Worm (Caenorhabditis elegans) whole organism, L4/young adult: Measurements from ENCODE around the gene F08D12.4.

Experiments
- W03F9.2 ChIP-seq: fragments of 150-350 bp; optimal IDR thresholded peaks from 2 replicates; lab custom pipeline; 2014; ENCODE audit warnings: missing biosample characterization, missing genetic modification characterization
- dao-5 ChIP-seq: sonication (generic microtip); optimal IDR thresholded peaks from 2 replicates; lab custom pipeline; 2016; ENCODE audit warnings: missing genotype, missing genetic modification characterization, moderate library complexity, missing compliant biosample characterization

DNA sequence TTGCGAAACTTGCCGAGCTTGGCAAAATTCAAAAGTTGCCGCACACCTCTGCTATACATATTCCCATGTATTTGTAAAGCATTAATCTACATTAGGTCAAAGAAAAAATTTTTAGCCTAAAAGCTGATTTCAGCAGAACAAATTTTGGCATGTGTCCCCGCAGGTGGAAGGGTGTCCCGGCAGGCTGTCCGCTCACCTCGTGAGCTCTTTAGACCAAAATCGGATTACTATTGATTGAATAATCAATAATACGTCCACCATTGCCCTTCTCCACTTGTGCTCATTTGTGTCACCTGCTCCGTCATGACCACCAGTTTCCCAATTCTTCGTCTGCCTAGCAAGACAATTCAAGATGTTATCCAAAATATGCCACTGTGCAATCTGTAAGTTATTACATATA, 19.5 kb upstream of the F08D12.4 start, which contains the start of gene fbxb-107:
- TF ChIP-seq dao-5 (tag; lab: Kevin White, UChicago) = no peak
- no peak for TF ChIP-seq W03F9.2 (tag; lab: Kevin White, UChicago)
